Fruit fly (Drosophila melanogaster): ENCODE results near the gene ras.
A peak's percentile ranks its signal among the peaks of the same experiment; 100 is the strongest.

ras gene

dm6 chrX:10757616-10758078 is 13.3 kb downstream of the ras start, which contains the start of gene Rph (continued):
- no peak for TF ChIP-seq twi (tag; optimal IDR thresholded peaks at IDR 0.05)
- peak; percentile 55 for TF ChIP-seq lab (GFP tag; optimal IDR thresholded peaks at IDR 0.05)
- no peak for TF ChIP-seq Lhr (GFP tag; optimal IDR thresholded peaks at IDR 0.05)
- no peak for TF ChIP-seq CG15073 (GFP tag; optimal IDR thresholded peaks at IDR 0.05)
- peak; percentile 10 for TF ChIP-seq grau (tag; optimal IDR thresholded peaks at IDR 0.05)
- no peak for TF ChIP-seq btn (GFP tag; optimal IDR thresholded peaks at IDR 0.05)
- no peak for TF ChIP-seq CG16863 (GFP tag; optimal IDR thresholded peaks at IDR 0.05)
- TF ChIP-seq CG3838 (GFP tag; optimal IDR thresholded peaks at IDR 0.05): no peak
- no peak for TF ChIP-seq wek (GFP tag; optimal IDR thresholded peaks at IDR 0.05)
- TF ChIP-seq CG1603 (tag; optimal IDR thresholded peaks at IDR 0.05): no peak
- no peak for TF ChIP-seq gcm (GFP tag; optimal IDR thresholded peaks at IDR 0.05)
- no peak for TF ChIP-seq ara (GFP tag; IDR thresholded peaks at IDR 0.05)
- TF ChIP-seq Myb (GFP tag; optimal IDR thresholded peaks at IDR 0.05): peak; percentile 21
- TF ChIP-seq CG5180 (GFP tag; optimal IDR thresholded peaks at IDR 0.05): no peak
- peak; percentile 14 for TF ChIP-seq CoRest (tag; optimal IDR thresholded peaks at IDR 0.05)
- TF ChIP-seq vvl (GFP tag; IDR thresholded peaks at IDR 0.05): no peak
- TF ChIP-seq Hmx (GFP tag; optimal IDR thresholded peaks at IDR 0.05): no peak
- no peak for TF ChIP-seq CG1529 (GFP tag; optimal IDR thresholded peaks at IDR 0.05)
- TF ChIP-seq luna (GFP tag; optimal IDR thresholded peaks at IDR 0.05): no peak
- TF ChIP-seq ase (GFP tag; IDR thresholded peaks at IDR 0.05): no peak
- no peak for TF ChIP-seq CG7372 (GFP tag; IDR thresholded peaks at IDR 0.05)
- peak; percentile 16 for TF ChIP-seq pzg (GFP tag; optimal IDR thresholded peaks at IDR 0.05)
- no peak for TF ChIP-seq sisA (GFP tag; IDR thresholded peaks at IDR 0.05)
- TF ChIP-seq fd96Cb (tag; optimal IDR thresholded peaks at IDR 0.05): no peak
- TF ChIP-seq sim (GFP tag; IDR thresholded peaks at IDR 0.05): no peak
- no peak for TF ChIP-seq tap (tag; optimal IDR thresholded peaks at IDR 0.05)
- no peak for TF ChIP-seq Lpt (GFP tag; optimal IDR thresholded peaks at IDR 0.05)
- TF ChIP-seq TFAM (GFP tag; optimal IDR thresholded peaks at IDR 0.05): no peak
- no peak for TF ChIP-seq Vsx1 (GFP tag; optimal IDR thresholded peaks at IDR 0.05)
- no peak for TF ChIP-seq CG1647 (GFP tag; optimal IDR thresholded peaks at IDR 0.05)
- 0 out of 2 replicates have a peak, but pooled peaks have one; percentile 17 for TF ChIP-seq Rfx (GFP tag; IDR thresholded peaks at IDR 0.05)
- peak; percentile 46; the same call in 2 of the 4 replicates for TF ChIP-seq Dll (GFP tag; IDR thresholded peaks at IDR 0.05; ENCODE audit: partially characterized antibody)
- TF ChIP-seq Ssrp (tag; optimal IDR thresholded peaks at IDR 0.05): no peak
- no peak for TF ChIP-seq MESR4 (GFP tag; optimal IDR thresholded peaks at IDR 0.05)
- no peak for TF ChIP-seq Dad (GFP tag; optimal IDR thresholded peaks at IDR 0.05)
- TF ChIP-seq trh (GFP tag; optimal IDR thresholded peaks at IDR 0.05): no peak
- no peak for TF ChIP-seq Opbp (GFP tag; IDR thresholded peaks at IDR 0.05; ENCODE audit: partially characterized antibody)
- TF ChIP-seq p53 (GFP tag; optimal IDR thresholded peaks at IDR 0.05): no peak
- TF ChIP-seq CG7556 (GFP tag; optimal IDR thresholded peaks at IDR 0.05): peak; percentile 13
- no peak for TF ChIP-seq CG42726 (GFP tag; IDR thresholded peaks at IDR 0.05; ENCODE audit: partially characterized antibody)
- TF ChIP-seq Kr (GFP tag; optimal IDR thresholded peaks at IDR 0.05): no peak
- no peak for TF ChIP-seq cad (GFP tag; optimal IDR thresholded peaks at IDR 0.05)
- no peak for TF ChIP-seq CG6813 (GFP tag; optimal IDR thresholded peaks at IDR 0.05)
- TF ChIP-seq Sox102F (GFP tag; optimal IDR thresholded peaks at IDR 0.05): no peak
- TF ChIP-seq CG10565 (GFP tag; optimal IDR thresholded peaks at IDR 0.05): no peak
- TF ChIP-seq Ada2b (GFP tag; IDR thresholded peaks at IDR 0.05): no peak
- TF ChIP-seq CG15514 (GFP tag; optimal IDR thresholded peaks at IDR 0.05): peak; percentile 19
- no peak for TF ChIP-seq Doc3 (GFP tag; IDR thresholded peaks at IDR 0.05; ENCODE audit: partially characterized antibody)
- TF ChIP-seq ab (GFP tag; optimal IDR thresholded peaks at IDR 0.05): no peak
- TF ChIP-seq so (GFP tag; IDR thresholded peaks at IDR 0.05): no peak
- TF ChIP-seq CG10979 (tag; optimal IDR thresholded peaks at IDR 0.05): no peak

Measured in whole organism, embryonic.